Worm (Caenorhabditis elegans) whole organism, L2 larva: ENCODE measurements around the gene D1086.2.

Source experiments
- mdl-1 ChIP-seq, 2 experiments: fragments of 150-350 bp in 1 of 2; sonication (generic microtip) in 1 of 2; optimal IDR thresholded peaks; 2 replicates each; lab custom pipeline; 2017; ENCODE audit warnings: missing biosample characterization in 2 of 2, missing genetic modification characterization in 2 of 2
- unc-62 ChIP-seq: fragments of 150-350 bp; optimal IDR thresholded peaks from 2 replicates; lab custom pipeline; 2014; ENCODE audit warnings: missing biosample characterization, missing genetic modification reagents, missing genetic modification characterization
- ztf-4 ChIP-seq: fragments of 150-350 bp; optimal IDR thresholded peaks from 2 replicates; lab custom pipeline; 2014; ENCODE audit warnings: missing biosample characterization, missing genetic modification characterization

- no peak for TF ChIP-seq unc-62 (GFP tag; lab: Kevin White, UChicago)
- no peak for TF ChIP-seq mdl-1 (tag; optimal IDR thresholded peaks at IDR 0.05; lab: Kevin White, UChicago)
- no peak for TF ChIP-seq ztf-4 (tag; lab: Kevin White, UChicago)
Measured at ce11 chrV:14139252-14140100, 41.0 kb upstream of the D1086.2 start.
